Fruit fly (Drosophila melanogaster) whole organism, embryonic: ENCODE measurements around the gene CG46335.

Experiments
- Aef1 ChIP-seq: fragments of 200-800 bp; sonication (Bioruptor generic); IDR thresholded peaks from 3 replicates; pipeline ENCODE4 v1.3.6; 2022; ENCODE audit warnings: missing biosample characterization, missing genetic modification characterization
- CG30403 ChIP-seq: fragments of 200-800 bp; sonication (Bioruptor generic); optimal IDR thresholded peaks from 3 replicates; lab custom pipeline; 2016; ENCODE audit warnings: missing biosample characterization, missing genetic modification characterization
- CG4820 ChIP-seq: fragments of 200-800 bp; sonication (Bioruptor generic); optimal IDR thresholded peaks from 3 replicates; lab custom pipeline; 2016; ENCODE audit warnings: missing biosample characterization, missing genetic modification characterization
- CG7745 ChIP-seq: fragments of 200-800 bp; sonication (Bioruptor generic); optimal IDR thresholded peaks from 2 replicates; lab custom pipeline; 2018; ENCODE audit warnings: missing biosample characterization, mild to moderate bottlenecking, missing genetic modification characterization, moderate library complexity
- CG8478 ChIP-seq: fragments of >200 bp; optimal IDR thresholded peaks from 2 replicates; lab custom pipeline; 2018
- Doc2 ChIP-seq: fragments of 200-800 bp; sonication (Bioruptor generic); IDR thresholded peaks from 2 replicates; pipeline ENCODE4 v1.3.6; 2022; ENCODE audit warnings: missing biosample characterization, missing genetic modification characterization
- Fer1 ChIP-seq: fragments of 200-800 bp; sonication (Bioruptor generic); optimal IDR thresholded peaks from 2 replicates; lab custom pipeline; 2017; ENCODE audit warnings: missing biosample characterization, mild to moderate bottlenecking, missing genetic modification characterization
- Mrtf ChIP-seq: fragments of 200-800 bp; sonication (Bioruptor generic); IDR thresholded peaks from 3 replicates; pipeline ENCODE4 v1.3.6; 2022; ENCODE audit warnings: missing biosample characterization, missing genetic modification characterization
- Taf1 ChIP-seq: fragments of 200-800 bp; sonication (Bioruptor generic); IDR thresholded peaks from 2 replicates; pipeline ENCODE4 v1.3.6; 2022; ENCODE audit warnings: missing biosample characterization, missing genetic modification characterization
- gsb-n ChIP-seq: fragments of 200-800 bp; sonication (Bioruptor generic); optimal IDR thresholded peaks from 3 replicates; lab custom pipeline; 2018; ENCODE audit warnings: missing biosample characterization, mild to moderate bottlenecking, missing genetic modification characterization
- kah ChIP-seq: fragments of 200-800 bp; sonication (Bioruptor generic); optimal IDR thresholded peaks from 2 replicates; lab custom pipeline; 2018; ENCODE audit warnings: missing biosample characterization, mild to moderate bottlenecking, missing genetic modification characterization
- nerfin-1 ChIP-seq: fragments of 200-800 bp; sonication (Bioruptor generic); optimal IDR thresholded peaks from 3 replicates; lab custom pipeline; 2019; ENCODE audit warnings: missing biosample characterization, mild to moderate bottlenecking, missing genetic modification characterization, moderate library complexity
- trem ChIP-seq: fragments of 200-800 bp; optimal IDR thresholded peaks from 3 replicates; lab custom pipeline; 2019; ENCODE audit warnings: missing biosample characterization, mild to moderate bottlenecking, missing genetic modification characterization, moderate library complexity
- yki ChIP-seq: fragments of >200 bp; optimal IDR thresholded peaks from 3 replicates; lab custom pipeline; 2018

dm6 chr3R:27340322-27340721, 28.2 kb downstream of the CG46335 start, which contains the start of gene CG42534:
- TF ChIP-seq yki (lab: Kevin White, UChicago) (no peak), Fer1 (GFP tag; lab: Kevin White, UChicago) (no peak), Doc2 (GFP tag; lab: Robert Waterston, UW) (no peak), CG8478 (lab: Kevin White, UChicago) (no peak), CG4820 (no peak), gsb-n (no peak), Mrtf (GFP tag; lab: Robert Waterston, UW) (no peak), CG7745 (no peak), Taf1 (GFP tag; lab: Robert Waterston, UW) (no peak), nerfin-1 (no peak), trem (no peak), kah (GFP tag; lab: Kevin White, UChicago) (no peak), CG30403 (no peak), Aef1 (GFP tag; lab: Robert Waterston, UW) (no peak)
